Worm (Caenorhabditis elegans): ENCODE results near the gene srh-166.

DNA sequence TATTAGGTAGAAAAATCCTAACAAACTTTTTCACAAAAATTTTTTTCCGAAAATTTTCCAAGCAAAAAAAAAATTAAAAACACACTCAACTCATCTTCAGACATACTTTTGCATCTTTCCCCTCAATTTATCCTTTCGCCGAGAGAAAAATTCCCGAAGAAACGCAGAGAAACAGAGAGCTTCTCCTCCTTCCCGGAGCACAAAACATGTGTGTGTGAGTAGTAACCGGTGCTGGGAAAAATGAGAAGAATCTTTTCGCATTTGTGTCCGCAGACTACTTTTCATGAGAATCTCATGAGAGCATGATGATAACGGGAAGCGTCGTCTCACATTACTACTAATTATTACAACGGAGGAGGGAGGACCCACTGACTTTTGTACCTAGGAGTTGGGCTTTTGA, 39.1 kb downstream of the srh-166 start:
- TF ChIP-seq fkh-10 (GFP tag; optimal IDR thresholded peaks at IDR 0.05) (no peak), ceh-6 (GFP tag; optimal IDR thresholded peaks at IDR 0.05) (no peak), pqm-1 (tag; optimal IDR thresholded peaks at IDR 0.05) (no peak), sox-2 (GFP tag; IDR thresholded peaks at IDR 0.05) (no peak), pag-3 (tag; optimal IDR thresholded peaks at IDR 0.05; ENCODE audit: borderline replicate concordance) (no peak)

Measured in whole organism, late embryonic.